Worm (Caenorhabditis elegans): ENCODE measurements around the gene T05A7.3.

T05A7.3 gene

DNA sequence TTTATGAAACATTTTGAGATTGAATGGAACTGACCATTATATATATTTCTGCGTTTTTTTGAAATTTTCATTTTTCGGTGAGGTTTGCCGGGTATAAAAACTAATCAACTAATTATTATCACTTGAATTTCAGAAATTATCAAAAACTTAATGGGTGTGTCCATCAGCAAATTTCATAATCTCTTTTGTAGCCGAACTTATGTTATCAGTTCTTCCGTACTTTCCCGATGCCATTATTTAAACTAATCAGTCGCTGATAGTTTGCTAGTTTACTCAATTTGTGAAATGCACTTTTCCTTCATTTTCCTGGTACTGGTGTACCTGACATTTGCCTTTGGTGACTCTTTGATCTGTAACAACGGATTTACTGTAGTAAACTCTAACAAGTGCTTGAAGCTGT, 1.4 kb upstream of the T05A7.3 start:
- TF ChIP-seq zip-8 (tag; optimal IDR thresholded peaks at IDR 0.05) (no peak), nhr-28 (tag; optimal IDR thresholded peaks at IDR 0.05) (no peak), mep-1 (tag; optimal IDR thresholded peaks at IDR 0.05) (no peak), ceh-39 (tag; optimal IDR thresholded peaks at IDR 0.05) (no peak), mab-5 (tag; optimal IDR thresholded peaks at IDR 0.05) (no peak), elt-3 (tag; optimal IDR thresholded peaks at IDR 0.05) (no peak), snpc-4 (tag; optimal IDR thresholded peaks at IDR 0.05) (no peak), drap-1 (GFP tag; optimal IDR thresholded peaks at IDR 0.05) (no peak), cnd-1 (tag; optimal IDR thresholded peaks at IDR 0.05) (no peak), blmp-1 (tag; optimal IDR thresholded peaks at IDR 0.05) (no peak), sem-2 (GFP tag; optimal IDR thresholded peaks at IDR 0.05) (no peak), lin-13 (tag; optimal IDR thresholded peaks at IDR 0.05) (no peak), pha-4 (tag; optimal IDR thresholded peaks at IDR 0.05) (no peak), bed-3 (GFP tag; optimal IDR thresholded peaks at IDR 0.05) (no peak), nhr-2 (tag; optimal IDR thresholded peaks at IDR 0.05) (no peak), lin-32 (GFP tag; optimal IDR thresholded peaks at IDR 0.05) (no peak), nhr-12 (tag; optimal IDR thresholded peaks at IDR 0.05) (no peak), tbx-8 (GFP tag; optimal IDR thresholded peaks at IDR 0.05) (no peak)

ce11 chrII:4676241-4676640, 660 bp downstream of the T05A7.3 start:
- TF ChIP-seq lin-13 (tag; optimal IDR thresholded peaks at IDR 0.05) (no peak), hlh-1 (tag; optimal IDR thresholded peaks at IDR 0.05) (peak; percentile 75), zip-8 (tag; optimal IDR thresholded peaks at IDR 0.05) (no peak), unc-62 (GFP tag; optimal IDR thresholded peaks at IDR 0.05) (peak; percentile 40), ztf-11 (tag; optimal IDR thresholded peaks at IDR 0.05) (no peak), ceh-83 (GFP tag; optimal IDR thresholded peaks at IDR 0.05) (no peak), mep-1 (tag; optimal IDR thresholded peaks at IDR 0.05) (no peak), snpc-4 (tag; optimal IDR thresholded peaks at IDR 0.05) (no peak), ceh-39 (tag; optimal IDR thresholded peaks at IDR 0.05) (no peak)

DNA sequence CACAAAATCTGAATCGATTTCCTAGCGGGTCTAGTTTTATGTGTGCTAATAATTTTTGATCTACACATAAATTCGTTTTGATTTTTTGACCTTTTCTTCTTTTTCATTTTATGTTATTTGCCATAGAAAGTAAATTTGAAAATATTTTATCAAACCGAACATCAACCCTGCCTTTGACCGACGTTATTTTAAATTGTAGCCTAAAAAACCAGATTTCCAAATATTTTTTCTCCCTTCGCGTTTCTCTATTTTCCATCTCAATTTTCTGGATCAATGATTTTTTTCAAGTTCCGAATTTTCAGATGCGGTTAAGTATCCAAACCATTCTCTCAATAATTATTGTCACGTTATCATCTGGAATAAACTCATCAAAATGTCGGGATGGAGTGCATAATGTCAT, 2.3 kb downstream of the T05A7.3 start, which contains the start of gene T05A7.1:
Gene T05A7.1, plus strand, starts transcription at position 301 of the 400 bp plus-strand sequence.
- TF ChIP-seq cnd-1 (tag; optimal IDR thresholded peaks at IDR 0.05) (no peak), unc-39 (tag; optimal IDR thresholded peaks at IDR 0.05) (no peak), ham-2 (GFP tag; optimal IDR thresholded peaks at IDR 0.05) (no peak), nhr-28 (tag; optimal IDR thresholded peaks at IDR 0.05) (no peak), nhr-2 (tag; optimal IDR thresholded peaks at IDR 0.05) (no peak), elt-3 (tag; optimal IDR thresholded peaks at IDR 0.05) (no peak), ceh-83 (GFP tag; optimal IDR thresholded peaks at IDR 0.05) (no peak), unc-120 (tag; optimal IDR thresholded peaks at IDR 0.05; ENCODE audit: poor library complexity, severe bottlenecking) (no peak), nhr-76 (tag; optimal IDR thresholded peaks at IDR 0.05) (no peak), lin-13 (tag; optimal IDR thresholded peaks at IDR 0.05) (no peak), ztf-11 (tag; optimal IDR thresholded peaks at IDR 0.05) (no peak)

ce11 chrII:4681391-4681790, 5.8 kb downstream of the T05A7.3 start, which contains the start of gene T05A7.7:
T05A7.7 (minus strand) TSS chrII:4681491.
- TF ChIP-seq nhr-237 (tag; optimal IDR thresholded peaks at IDR 0.05): no peak
- TF ChIP-seq unc-39 (tag; optimal IDR thresholded peaks at IDR 0.05): no peak
- TF ChIP-seq elt-3 (tag; optimal IDR thresholded peaks at IDR 0.05): no peak
- no peak for TF ChIP-seq ztf-11 (tag; optimal IDR thresholded peaks at IDR 0.05)
- TF ChIP-seq hlh-1 (tag; optimal IDR thresholded peaks at IDR 0.05): no peak
- no peak for TF ChIP-seq zip-8 (tag; optimal IDR thresholded peaks at IDR 0.05)
- TF ChIP-seq lin-13 (tag; optimal IDR thresholded peaks at IDR 0.05): no peak
- TF ChIP-seq sem-2 (GFP tag; optimal IDR thresholded peaks at IDR 0.05): no peak
- TF ChIP-seq ham-2 (GFP tag; optimal IDR thresholded peaks at IDR 0.05): no peak
- TF ChIP-seq mls-2 (tag; optimal IDR thresholded peaks at IDR 0.05): no peak
- no peak for TF ChIP-seq tbx-8 (GFP tag; optimal IDR thresholded peaks at IDR 0.05)

ce11 chrII:4683693-4684092, 8.1 kb downstream of the T05A7.3 start, which contains the start of gene sre-40:
sre-40 (minus strand) TSS chrII:4683793.
- TF ChIP-seq mls-2 (tag; optimal IDR thresholded peaks at IDR 0.05): no peak
- no peak for TF ChIP-seq ham-2 (GFP tag; optimal IDR thresholded peaks at IDR 0.05)
- TF ChIP-seq nhr-237 (tag; optimal IDR thresholded peaks at IDR 0.05): no peak
- no peak for TF ChIP-seq ceh-83 (GFP tag; optimal IDR thresholded peaks at IDR 0.05)

- no peak for TF ChIP-seq ces-1 (GFP tag; optimal IDR thresholded peaks at IDR 0.05)
- no peak for TF ChIP-seq nhr-2 (tag; optimal IDR thresholded peaks at IDR 0.05)
- TF ChIP-seq ceh-43 (GFP tag; optimal IDR thresholded peaks at IDR 0.05): no peak
Observed at ce11 chrII:4684852-4685251, 9.3 kb downstream of the T05A7.3 start.

Data from whole organism, mixed stage, embryonic.